Fruit fly (Drosophila melanogaster) whole organism, embryonic: Measurements from ENCODE around the gene Uev1A.

Source experiments
- Aef1 ChIP-seq: fragments of 200-800 bp; sonication (Bioruptor generic); IDR thresholded peaks from 3 replicates; pipeline ENCODE4 v1.3.6; 2022; ENCODE audit warnings: missing biosample characterization, missing genetic modification characterization
- B-H2 ChIP-seq: fragments of 200-800 bp; sonication (Bioruptor generic); optimal IDR thresholded peaks from 2 replicates; lab custom pipeline; 2018; ENCODE audit warnings: missing biosample characterization, mild to moderate bottlenecking, missing genetic modification characterization
- CG10274 ChIP-seq: fragments of 200-800 bp; sonication (Bioruptor generic); optimal IDR thresholded peaks from 3 replicates; lab custom pipeline; 2017; ENCODE audit warnings: missing biosample characterization, mild to moderate bottlenecking, missing genetic modification characterization
- CG15269 ChIP-seq: fragments of 200-800 bp; sonication (Bioruptor generic); optimal IDR thresholded peaks from 2 replicates; lab custom pipeline; 2018; ENCODE audit warnings: missing biosample characterization, mild to moderate bottlenecking, missing genetic modification characterization, moderate library complexity
- CG15696 ChIP-seq: fragments of 200-800 bp; sonication (Bioruptor generic); optimal IDR thresholded peaks from 2 replicates; lab custom pipeline; 2019; ENCODE audit warnings: missing biosample characterization, mild to moderate bottlenecking, missing genetic modification characterization, moderate library complexity
- CG16815 ChIP-seq: fragments of 200-800 bp; sonication (Bioruptor generic); optimal IDR thresholded peaks from 3 replicates; lab custom pipeline; 2017; ENCODE audit warnings: missing biosample characterization, mild to moderate bottlenecking, missing genetic modification characterization
- CG17361 ChIP-seq: fragments of 200-800 bp; sonication (Bioruptor generic); IDR thresholded peaks from 3 replicates; pipeline ENCODE4 v1.3.6; 2022; ENCODE audit warnings: missing biosample characterization, missing genetic modification characterization
- CG17568 ChIP-seq: fragments of 200-800 bp; sonication (Bioruptor generic); optimal IDR thresholded peaks from 2 replicates; lab custom pipeline; 2018; ENCODE audit warnings: missing biosample characterization, mild to moderate bottlenecking, missing genetic modification characterization, moderate library complexity
- CG17912 ChIP-seq: fragments of 200-800 bp; sonication (Bioruptor generic); optimal IDR thresholded peaks from 2 replicates; lab custom pipeline; 2018; ENCODE audit warnings: missing biosample characterization, mild to moderate bottlenecking, missing genetic modification characterization
- CG18619 ChIP-seq: fragments of 200-800 bp; sonication (Bioruptor generic); optimal IDR thresholded peaks from 3 replicates; lab custom pipeline; 2017; ENCODE audit warnings: missing biosample characterization, mild to moderate bottlenecking, missing genetic modification characterization
- CG33213 ChIP-seq: fragments of 200-800 bp; sonication (Bioruptor generic); optimal IDR thresholded peaks from 3 replicates; lab custom pipeline; 2016; ENCODE audit warnings: missing biosample characterization, missing genetic modification characterization
- CG34376 ChIP-seq: fragments of 200-800 bp; sonication (Bioruptor generic); optimal IDR thresholded peaks from 2 replicates; lab custom pipeline; 2018; ENCODE audit warnings: missing biosample characterization, mild to moderate bottlenecking, missing genetic modification characterization
- CG34422 ChIP-seq: fragments of 200-800 bp; sonication (Bioruptor generic); IDR thresholded peaks from 3 replicates; pipeline ENCODE4 v1.3.6; 2022; ENCODE audit warnings: missing biosample characterization, missing genetic modification characterization
- CG4730 ChIP-seq: fragments of 200-800 bp; sonication (Bioruptor generic); IDR thresholded peaks from 2 replicates; pipeline ENCODE4 v1.3.6; 2022; ENCODE audit warnings: missing biosample characterization, missing genetic modification characterization
- CG5245 ChIP-seq: fragments of 200-800 bp; sonication (Bioruptor generic); optimal IDR thresholded peaks from 3 replicates; lab custom pipeline; 2016; ENCODE audit warnings: missing biosample characterization, missing genetic modification characterization
- CG6254 ChIP-seq: fragments of 200-800 bp; sonication (Bioruptor generic); optimal IDR thresholded peaks from 3 replicates; lab custom pipeline; 2017; ENCODE audit warnings: mild to moderate bottlenecking, missing biosample characterization, missing genetic modification reagents, missing genetic modification characterization
- CG6683 ChIP-seq: fragments of 200-800 bp; sonication (Bioruptor generic); optimal IDR thresholded peaks from 2 replicates; lab custom pipeline; 2017; ENCODE audit warnings: missing biosample characterization, mild to moderate bottlenecking, missing genetic modification characterization, missing genetic modification reagents
- CG8765 ChIP-seq: fragments of 200-800 bp; sonication (Bioruptor generic); IDR thresholded peaks from 2 replicates; pipeline ENCODE4 v1.3.6; 2022; ENCODE audit warnings: missing biosample characterization, missing genetic modification characterization
- CG8944 ChIP-seq: fragments of 200-800 bp; sonication (Bioruptor generic); optimal IDR thresholded peaks from 3 replicates; lab custom pipeline; 2016; ENCODE audit warnings: missing biosample characterization, missing genetic modification characterization
- HLHmδ ChIP-seq: fragments of 200-800 bp; sonication (Bioruptor generic); optimal IDR thresholded peaks from 2 replicates; lab custom pipeline; 2018; ENCODE audit warnings: missing biosample characterization, mild to moderate bottlenecking, missing genetic modification characterization, moderate library complexity
- MBD-R2 ChIP-seq: fragments of 200-800 bp; sonication (Bioruptor generic); IDR thresholded peaks from 2 replicates; pipeline ENCODE4 v1.3.6; 2022; ENCODE audit warnings: missing biosample characterization, missing genetic modification characterization
- Mrtf ChIP-seq: fragments of 200-800 bp; sonication (Bioruptor generic); IDR thresholded peaks from 3 replicates; pipeline ENCODE4 v1.3.6; 2022; ENCODE audit warnings: missing biosample characterization, missing genetic modification characterization
- NC2α ChIP-seq: fragments of 200-800 bp; sonication (Bioruptor generic); optimal IDR thresholded peaks from 2 replicates; lab custom pipeline; 2016; ENCODE audit warnings: missing biosample characterization, missing genetic modification characterization
- Neu2 ChIP-seq: fragments of 200-800 bp; sonication (Bioruptor generic); optimal IDR thresholded peaks from 3 replicates; lab custom pipeline; 2016; ENCODE audit warnings: missing biosample characterization, missing genetic modification characterization, borderline replicate concordance
- Nf-YB ChIP-seq: fragments of 200-800 bp; sonication (Bioruptor generic); optimal IDR thresholded peaks from 3 replicates; lab custom pipeline; 2019; ENCODE audit warnings: missing biosample characterization, mild to moderate bottlenecking, missing genetic modification characterization, moderate library complexity
- Ravus ChIP-seq: fragments of 200-800 bp; sonication (Bioruptor generic); IDR thresholded peaks from 2 replicates; pipeline ENCODE4 v1.3.6; 2022; ENCODE audit warnings: missing biosample characterization, missing genetic modification characterization
- Tbp ChIP-seq: fragments of >200 bp; optimal IDR thresholded peaks from 2 replicates; lab custom pipeline; 2018; ENCODE audit warnings: missing biosample characterization, missing genetic modification characterization
- Xrp1 ChIP-seq: fragments of 200-800 bp; sonication (Bioruptor generic); IDR thresholded peaks from 2 replicates; pipeline ENCODE4 v1.3.6; 2022; ENCODE audit warnings: missing biosample characterization, missing genetic modification characterization
- abd-A ChIP-seq: fragments of 200-800 bp; sonication (Bioruptor generic); optimal IDR thresholded peaks from 3 replicates; lab custom pipeline; 2019; ENCODE audit warnings: missing biosample characterization, mild to moderate bottlenecking, missing genetic modification characterization, moderate library complexity
- al ChIP-seq: fragments of 200-800 bp; sonication (Bioruptor generic); IDR thresholded peaks from 2 replicates; pipeline ENCODE4 v1.3.6; 2022; ENCODE audit warnings: missing biosample characterization, missing genetic modification characterization
- ara ChIP-seq: fragments of 200-800 bp; sonication (Bioruptor generic); IDR thresholded peaks from 2 replicates; pipeline ENCODE4 v1.3.6; 2022; ENCODE audit warnings: missing biosample characterization, missing genetic modification characterization
- ase ChIP-seq: fragments of 200-800 bp; sonication (Bioruptor generic); IDR thresholded peaks from 3 replicates; pipeline ENCODE4 v1.3.6; 2022; ENCODE audit warnings: missing biosample characterization, missing genetic modification characterization
- bcd ChIP-seq: fragments of 200-800 bp; sonication (Bioruptor generic); optimal IDR thresholded peaks from 2 replicates; lab custom pipeline; 2017; ENCODE audit warnings: missing biosample characterization, mild to moderate bottlenecking, missing genetic modification characterization
- danr ChIP-seq: fragments of 200-800 bp; sonication (Bioruptor generic); IDR thresholded peaks from 2 replicates; pipeline ENCODE4 v1.3.6; 2022; ENCODE audit warnings: missing biosample characterization, missing genetic modification characterization
- ems ChIP-seq: fragments of 200-800 bp; sonication (Bioruptor generic); optimal IDR thresholded peaks from 3 replicates; lab custom pipeline; 2016; ENCODE audit warnings: missing biosample characterization, missing genetic modification characterization
- ftz-f1 ChIP-seq: fragments of 200-800 bp; sonication (Bioruptor generic); optimal IDR thresholded peaks from 2 replicates; lab custom pipeline; 2016; ENCODE audit warnings: missing biosample characterization, missing genetic modification characterization
- gcm2 ChIP-seq: fragments of 200-800 bp; sonication (Bioruptor generic); optimal IDR thresholded peaks from 2 replicates; lab custom pipeline; 2016; ENCODE audit warnings: missing biosample characterization, missing genetic modification characterization
- hb ChIP-seq: fragments of 200-800 bp; sonication (Bioruptor generic); IDR thresholded peaks from 3 replicates; pipeline ENCODE4 v1.3.6; 2022; ENCODE audit warnings: missing biosample characterization, missing genetic modification characterization; ENCODE audit not compliant: partially characterized antibody
- jigr1 ChIP-seq: fragments of 200-800 bp; sonication (Bioruptor generic); IDR thresholded peaks from 3 replicates; pipeline ENCODE4 v1.3.6; 2022; ENCODE audit warnings: missing biosample characterization, missing genetic modification characterization
- mld ChIP-seq: fragments of 200-800 bp; sonication (Bioruptor generic); IDR thresholded peaks from 3 replicates; pipeline ENCODE4 v1.3.6; 2022; ENCODE audit warnings: missing biosample characterization, missing genetic modification characterization; ENCODE audit not compliant: partially characterized antibody
- oc ChIP-seq: fragments of 200-800 bp; sonication (Bioruptor generic); optimal IDR thresholded peaks from 2 replicates; lab custom pipeline; 2018; ENCODE audit warnings: missing biosample characterization, mild to moderate bottlenecking, missing genetic modification characterization, moderate library complexity
- odd ChIP-seq: fragments of 200-800 bp; sonication (Bioruptor generic); optimal IDR thresholded peaks from 2 replicates; lab custom pipeline; 2017; ENCODE audit warnings: missing biosample characterization, mild to moderate bottlenecking, missing genetic modification characterization
- pita ChIP-seq: fragments of 200-800 bp; sonication (Bioruptor generic); optimal IDR thresholded peaks from 2 replicates; lab custom pipeline; 2017; ENCODE audit warnings: missing biosample characterization, mild to moderate bottlenecking, missing genetic modification characterization
- run ChIP-seq: fragments of 200-800 bp; sonication (Bioruptor generic); optimal IDR thresholded peaks from 3 replicates; lab custom pipeline; 2018; ENCODE audit warnings: missing biosample characterization, mild to moderate bottlenecking, missing genetic modification characterization
- so ChIP-seq: fragments of 200-800 bp; sonication (Bioruptor generic); IDR thresholded peaks from 3 replicates; pipeline ENCODE4 v1.3.6; 2022; ENCODE audit warnings: missing biosample characterization, missing genetic modification characterization
- vvl ChIP-seq: fragments of 200-800 bp; sonication (Bioruptor generic); IDR thresholded peaks from 2 replicates; pipeline ENCODE4 v1.3.6; 2022; ENCODE audit warnings: missing biosample characterization, missing genetic modification characterization

The Uev1A gene

DNA sequence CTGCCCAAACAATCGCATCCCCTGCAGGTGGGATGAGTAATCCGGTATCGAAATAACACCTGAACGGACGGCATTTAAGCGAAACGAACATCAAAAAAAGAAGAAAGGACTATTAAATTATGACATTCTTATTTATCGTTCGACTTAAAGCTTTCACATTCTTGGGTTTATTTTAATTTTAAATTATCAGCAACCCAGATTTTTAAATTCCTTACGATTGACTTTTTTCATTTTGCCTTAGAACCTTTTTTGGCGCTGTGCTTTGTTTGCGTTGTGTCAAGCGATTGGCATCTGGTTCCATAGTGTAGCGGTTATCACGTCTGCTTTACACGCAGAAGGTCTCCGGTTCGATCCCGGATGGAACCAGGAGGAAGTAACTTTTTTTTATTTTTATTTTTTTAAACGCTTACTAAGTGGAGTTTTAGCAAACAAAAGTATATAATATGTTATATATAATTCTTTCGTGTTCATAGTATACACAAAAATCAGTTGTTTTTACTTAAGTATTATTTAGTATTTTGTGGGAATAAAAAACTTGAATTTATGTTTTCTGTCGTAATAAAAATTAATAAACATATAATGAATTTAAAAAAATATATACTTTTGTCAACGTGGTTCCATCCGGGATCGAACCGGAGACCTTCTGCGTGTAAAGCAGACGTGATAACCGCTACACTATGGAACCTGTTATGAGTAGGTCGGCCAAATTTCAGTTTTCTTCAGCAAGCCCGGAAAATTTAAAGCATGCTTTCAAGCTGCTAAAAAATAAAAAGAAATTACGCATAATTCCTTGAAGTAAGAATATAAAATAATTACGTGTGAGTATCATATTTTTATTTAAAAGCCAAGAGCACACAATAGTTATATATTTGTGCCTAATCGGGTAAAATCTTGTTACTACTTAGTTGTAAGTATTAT lies 9.7 kb downstream of the Uev1A start (continued):
- TF ChIP-seq CG18619 (GFP tag; lab: Kevin White, UChicago) (no peak), vvl (GFP tag; lab: Robert Waterston, UW) (peak; percentile 7; the same call in 1 of the 2 replicates), CG6683 (GFP tag; lab: Kevin White, UChicago) (no peak), abd-A (tag; lab: Kevin White, UChicago) (no peak), MBD-R2 (GFP tag; lab: Robert Waterston, UW) (no peak), run (tag; lab: Kevin White, UChicago) (no peak), Nf-YB (GFP tag; lab: Kevin White, UChicago) (no peak), danr (GFP tag; lab: Robert Waterston, UW) (no peak), CG33213 (GFP tag; lab: Kevin White, UChicago) (no peak)

DNA sequence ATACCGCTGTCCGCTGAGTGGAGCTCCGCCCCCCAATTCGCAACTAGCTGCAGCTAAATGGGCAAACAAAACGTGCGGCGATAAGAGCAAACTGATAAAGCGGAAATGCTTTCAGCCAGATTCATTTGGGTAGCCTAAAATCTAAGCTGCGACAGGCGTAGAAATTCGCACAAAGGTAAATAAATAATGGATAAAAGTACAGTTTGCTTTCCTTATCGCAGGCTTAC lies 10.3 kb downstream of the Uev1A start, which contains the start of gene lama:
lama (minus strand) TSS at position 101 of the 227 bp plus-strand sequence.
- TF ChIP-seq CG15696 (tag; lab: Kevin White, UChicago) (no peak), NC2α (no peak), CG8944 (GFP tag; lab: Kevin White, UChicago) (no peak), ara (no peak), ftz-f1 (GFP tag; lab: Kevin White, UChicago) (no peak), CG10274 (GFP tag; lab: Kevin White, UChicago) (no peak), CG5245 (no peak), al (no peak), Aef1 (no peak), oc (tag; lab: Kevin White, UChicago) (no peak), CG17361 (GFP tag; lab: Robert Waterston, UW) (no peak), bcd (GFP tag; lab: Kevin White, UChicago) (no peak)

DNA sequence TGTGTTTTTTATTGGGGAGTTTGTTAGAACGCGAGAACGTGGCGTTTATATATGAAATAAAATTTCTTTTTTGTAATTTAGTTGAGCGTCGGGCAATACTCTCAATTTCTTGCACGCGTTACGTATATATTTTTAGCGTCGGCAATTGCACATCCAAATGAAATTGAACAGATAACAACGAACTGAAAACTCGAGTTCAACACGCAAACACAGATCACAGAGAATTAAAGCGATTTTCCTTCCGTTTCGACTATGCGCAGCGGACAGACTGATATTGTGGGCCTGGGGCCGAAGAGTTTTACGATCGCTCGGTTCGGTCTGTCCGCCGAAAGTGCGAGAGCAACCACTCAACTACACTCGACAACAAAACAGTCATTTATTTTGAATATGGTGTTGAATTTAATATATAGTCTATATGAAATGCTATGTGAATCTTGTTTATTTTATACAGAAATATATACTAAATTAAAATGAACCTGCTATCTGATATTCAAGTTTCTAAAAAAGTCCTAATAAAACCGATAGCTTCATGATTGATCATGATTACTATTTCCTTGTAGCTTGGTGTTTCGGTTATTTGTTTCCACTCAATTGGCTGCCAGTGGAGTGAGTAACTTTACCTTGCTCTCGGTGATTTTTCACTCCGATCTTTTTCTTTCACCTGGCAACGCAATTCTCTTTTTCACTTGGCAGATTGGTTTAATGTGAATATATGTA lies 10.8 kb downstream of the Uev1A start, which contains the start of gene CG46456:
CG46456 (minus strand) TSS at position 273 of the 717 bp plus-strand sequence.
- TF ChIP-seq hb (GFP tag; lab: Robert Waterston, UW) (no peak), B-H2 (GFP tag; lab: Kevin White, UChicago) (peak; percentile 95), CG34422 (GFP tag; lab: Robert Waterston, UW) (peak; percentile 92), ase (GFP tag; lab: Robert Waterston, UW) (peak; percentile 78), CG17912 (GFP tag; lab: Kevin White, UChicago) (peak; percentile 24), gcm2 (GFP tag; lab: Kevin White, UChicago) (peak; percentile 73), Xrp1 (GFP tag; lab: Robert Waterston, UW) (peak; percentile 97), Tbp (GFP tag; lab: Kevin White, UChicago) (no peak), odd (GFP tag; lab: Kevin White, UChicago) (peak; percentile 94), Ravus (GFP tag; lab: Robert Waterston, UW) (peak; percentile 75), CG6254 (GFP tag; lab: Kevin White, UChicago) (peak; percentile 93), CG8765 (GFP tag; lab: Robert Waterston, UW) (peak; percentile 77), CG34376 (GFP tag; lab: Kevin White, UChicago) (peak; percentile 95), HLHmδ (GFP tag; lab: Kevin White, UChicago) (peak; percentile 23), pita (no peak), Mrtf (GFP tag; lab: Robert Waterston, UW) (peak; percentile 84; the same call in 1 of the 3 replicates), CG17568 (peak; percentile 95), jigr1 (GFP tag; lab: Robert Waterston, UW) (no peak; the same call in 2 of the 3 replicates), NC2α (peak; percentile 40), CG4730 (GFP tag; lab: Robert Waterston, UW) (peak; percentile 80), so (GFP tag; lab: Robert Waterston, UW) (peak; percentile 96), ems (GFP tag; lab: Kevin White, UChicago) (peak; percentile 78), Neu2 (GFP tag; lab: Kevin White, UChicago) (no peak), mld (GFP tag; lab: Robert Waterston, UW) (no peak), CG15269 (tag; lab: Kevin White, UChicago) (peak; percentile 96), CG16815 (GFP tag; lab: Kevin White, UChicago) (peak; percentile 88)
